Fruit fly (Drosophila melanogaster) whole organism: Measurements from ENCODE around the gene CG12448.
A peak's percentile ranks its signal among the peaks of the same experiment; 100 is the strongest.

Experiments used
- CG8478 ChIP-seq: fragments of >200 bp; optimal IDR thresholded peaks from 2 replicates; lab custom pipeline; 2018; ENCODE audit warnings: inconsistent platforms
- Dll ChIP-seq: fragments of >200 bp; optimal IDR thresholded peaks from 2 replicates; lab custom pipeline; 2017
- EcR ChIP-seq, 2 experiments: fragments of >200 bp; optimal IDR thresholded peaks; 2 replicates each; lab custom pipeline; 2017; ENCODE audit warnings: missing biosample characterization in 2 of 2, missing genetic modification characterization in 2 of 2, missing genetic modification reagents in 2 of 2
- pan ChIP-seq: fragments of >200 bp; optimal IDR thresholded peaks from 2 replicates; lab custom pipeline; 2017
- psq ChIP-seq: fragments of >200 bp; optimal IDR thresholded peaks from 2 replicates; lab custom pipeline; 2017
- usp ChIP-seq: fragments of >200 bp; optimal IDR thresholded peaks from 2 replicates; lab custom pipeline; 2017; ENCODE audit warnings: missing biosample characterization, missing genetic modification characterization, mixed read lengths

Gene CG12448

dm6 chr2L:15941141-15941540 is at the start of gene CG12448:
Gene CG12448, plus strand, starts transcription at chr2L:15941441.
- TF ChIP-seq pan (no peak), Dll (no peak), CG8478 (lab: Kevin White, UChicago) (no peak), psq (lab: Kevin White, UChicago) (no peak), EcR (GFP tag; optimal IDR thresholded peaks at IDR 0.05; lab: Kevin White, UChicago) (no peak), usp (no peak)

- TF ChIP-seq usp (no peak), pan (no peak), CG8478 (lab: Kevin White, UChicago) (no peak)
Observed at dm6 chr2L:15893711-15894110, 47.5 kb upstream of the CG12448 start, which contains the start of gene Tep1. Gene Tep1, minus strand, starts transcription at chr2L:15893811.

dm6 chr2L:15895154-15895553 is 46.1 kb upstream of the CG12448 start, which contains the start of gene CG31735:
Gene CG31735, plus strand, starts transcription at chr2L:15895454.
- TF ChIP-seq EcR (GFP tag; optimal IDR thresholded peaks at IDR 0.05; lab: Kevin White, UChicago) (no peak), usp (no peak), psq (lab: Kevin White, UChicago) (no peak), Dll (no peak), CG8478 (lab: Kevin White, UChicago) (no peak), pan (no peak)

DNA sequence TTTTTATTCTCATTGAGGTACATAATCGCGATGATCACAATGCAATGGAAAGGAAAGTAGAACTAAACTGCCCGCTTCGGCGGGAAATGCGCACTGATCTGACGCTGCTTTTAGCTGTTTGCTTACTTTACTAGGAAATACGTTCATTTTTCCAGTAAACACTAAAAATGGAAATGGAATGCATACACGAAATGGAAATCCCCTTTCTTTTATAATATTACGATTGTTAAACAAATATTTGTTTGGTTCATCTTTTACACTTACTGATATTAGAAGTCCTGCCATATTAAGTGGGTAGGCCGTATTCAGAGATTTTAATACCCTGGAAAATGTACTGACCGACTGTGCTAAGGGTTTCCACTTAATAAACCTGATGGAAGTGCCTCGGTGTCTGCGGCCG is 40.8 kb upstream of the CG12448 start, which contains the start of gene CG31823:
TSS of gene CG31823 (minus strand) at position 101 of the 400 bp plus-strand sequence.
- no peak for TF ChIP-seq EcR (GFP tag; optimal IDR thresholded peaks at IDR 0.05; lab: Kevin White, UChicago)
- no peak for TF ChIP-seq usp
- no peak for TF ChIP-seq Dll
- no peak for TF ChIP-seq pan
- no peak for TF ChIP-seq psq (lab: Kevin White, UChicago)
- TF ChIP-seq CG8478 (lab: Kevin White, UChicago), result no peak

DNA sequence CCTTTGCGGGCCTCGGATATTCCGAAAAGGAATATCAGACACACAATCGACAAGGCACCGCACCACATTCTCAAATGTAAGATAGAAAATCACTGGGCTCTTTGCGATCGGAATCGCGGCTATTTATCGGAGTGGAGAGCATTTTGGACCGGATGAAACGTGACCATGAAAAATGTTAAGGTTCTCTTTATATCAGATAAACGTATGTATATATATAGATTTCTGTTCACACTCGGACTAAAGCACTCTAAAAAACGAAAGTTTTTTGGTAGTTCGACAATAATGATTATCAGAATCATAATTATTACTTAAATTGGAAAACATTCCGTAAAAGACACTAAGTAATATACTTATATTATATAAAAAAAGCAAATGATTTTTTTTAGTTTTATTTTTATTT is 38.9 kb upstream of the CG12448 start, which contains the start of gene CG31821:
TSS of gene CG31821 (minus strand) at position 101 of the 400 bp plus-strand sequence.
- TF ChIP-seq pan (no peak), Dll (no peak), psq (lab: Kevin White, UChicago) (no peak), CG8478 (lab: Kevin White, UChicago) (no peak), usp (no peak), EcR (GFP tag; optimal IDR thresholded peaks at IDR 0.05; lab: Kevin White, UChicago) (no peak)

DNA sequence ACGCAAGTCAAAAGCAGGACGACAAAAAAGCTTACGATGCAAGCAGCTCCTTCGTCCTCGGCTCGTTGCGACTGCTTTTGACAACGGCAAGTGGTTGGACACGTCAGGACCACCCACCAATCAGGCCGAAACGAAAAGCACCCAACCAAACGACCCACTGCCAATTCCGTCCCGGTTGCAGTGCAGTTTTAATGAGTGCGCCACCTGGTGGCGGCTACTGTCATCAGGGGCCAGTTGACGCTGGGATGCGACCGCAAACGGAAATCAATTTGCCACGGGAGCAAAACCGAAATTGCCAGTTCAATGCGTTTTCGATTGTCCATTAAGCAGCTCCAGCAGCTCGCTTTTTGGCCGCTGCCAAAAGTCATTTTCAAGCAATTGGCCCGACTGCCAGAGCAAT is 37.5 kb upstream of the CG12448 start:
- TF ChIP-seq pan (no peak), psq (lab: Kevin White, UChicago) (no peak), usp (no peak), EcR (GFP tag; optimal IDR thresholded peaks at IDR 0.05; lab: Kevin White, UChicago) (no peak), Dll (no peak), CG8478 (lab: Kevin White, UChicago) (no peak)

dm6 chr2L:15907358-15907757 is 33.9 kb upstream of the CG12448 start:
- TF ChIP-seq psq (lab: Kevin White, UChicago) (no peak), Dll (no peak), usp (no peak), CG8478 (lab: Kevin White, UChicago) (no peak), EcR (GFP tag; optimal IDR thresholded peaks at IDR 0.05; lab: Kevin White, UChicago) (no peak), pan (no peak)

- TF ChIP-seq CG8478 (lab: Kevin White, UChicago) (no peak), pan (no peak), Dll (no peak), psq (lab: Kevin White, UChicago) (no peak)
Observed at dm6 chr2L:15908086-15908485, 33.2 kb upstream of the CG12448 start.

DNA sequence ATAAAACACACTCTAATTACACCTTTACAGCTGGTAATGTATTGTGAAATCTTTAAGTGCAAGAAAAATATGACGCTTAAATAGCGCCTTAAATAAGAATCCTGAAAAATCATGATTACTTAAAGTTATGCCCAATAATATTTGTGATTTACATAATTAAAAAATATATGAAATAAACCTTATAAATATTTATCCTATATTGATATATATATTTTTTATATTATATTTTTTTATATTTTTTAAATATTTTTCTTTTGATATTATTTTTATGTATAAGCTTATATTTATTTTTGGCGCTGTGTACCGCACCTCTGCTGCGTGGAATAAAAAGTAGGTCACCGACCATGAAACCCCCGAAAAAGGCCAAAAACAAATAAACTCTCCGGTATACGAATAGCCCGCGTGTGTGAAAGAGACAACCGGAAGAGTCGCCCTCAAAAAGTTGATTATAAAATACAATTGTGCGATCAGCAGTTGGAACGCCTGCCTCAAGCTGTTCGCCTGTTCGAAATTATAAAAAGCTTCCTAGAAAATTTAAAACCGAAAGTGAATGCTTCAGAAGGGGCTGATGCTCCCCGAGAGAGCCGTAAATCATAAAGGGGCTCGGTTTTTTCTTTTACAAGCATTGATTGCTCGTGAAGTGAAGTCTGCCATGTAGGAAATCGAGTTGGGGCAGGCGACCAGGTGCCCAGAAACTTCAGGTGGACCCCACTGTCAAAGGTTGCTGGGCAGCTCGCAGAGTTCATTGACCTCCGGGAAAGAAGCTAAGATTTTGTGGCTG is 32.6 kb upstream of the CG12448 start:
- TF ChIP-seq psq (lab: Kevin White, UChicago), result no peak
- TF ChIP-seq pan, result no peak
- peak; percentile 78 to 91 for TF ChIP-seq EcR (GFP tag; optimal IDR thresholded peaks at IDR 0.05; lab: Kevin White, UChicago)

DNA sequence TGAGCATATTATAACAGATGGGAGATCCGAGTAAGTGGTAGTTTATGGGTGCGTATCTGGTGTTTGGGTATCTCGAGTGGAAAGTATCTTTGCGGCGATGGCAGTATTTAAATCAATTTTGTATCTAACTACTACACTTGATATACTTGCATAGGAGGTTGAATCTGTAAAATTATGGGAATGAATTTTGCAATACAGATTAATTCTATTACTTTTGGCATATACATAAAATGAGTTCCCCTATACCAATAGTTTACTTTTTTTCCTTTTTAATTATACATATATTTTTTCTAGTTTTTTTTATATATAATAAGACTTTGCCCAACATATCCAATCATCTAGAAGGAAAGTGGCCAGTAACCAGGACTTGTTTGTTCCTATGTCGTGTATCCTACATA is 32.0 kb upstream of the CG12448 start:
- no peak for TF ChIP-seq pan
- no peak for TF ChIP-seq Dll
- no peak for TF ChIP-seq CG8478 (lab: Kevin White, UChicago)
- TF ChIP-seq EcR (GFP tag; optimal IDR thresholded peaks at IDR 0.05; lab: Kevin White, UChicago), result no peak
- no peak for TF ChIP-seq usp
- TF ChIP-seq psq (lab: Kevin White, UChicago), result no peak

DNA sequence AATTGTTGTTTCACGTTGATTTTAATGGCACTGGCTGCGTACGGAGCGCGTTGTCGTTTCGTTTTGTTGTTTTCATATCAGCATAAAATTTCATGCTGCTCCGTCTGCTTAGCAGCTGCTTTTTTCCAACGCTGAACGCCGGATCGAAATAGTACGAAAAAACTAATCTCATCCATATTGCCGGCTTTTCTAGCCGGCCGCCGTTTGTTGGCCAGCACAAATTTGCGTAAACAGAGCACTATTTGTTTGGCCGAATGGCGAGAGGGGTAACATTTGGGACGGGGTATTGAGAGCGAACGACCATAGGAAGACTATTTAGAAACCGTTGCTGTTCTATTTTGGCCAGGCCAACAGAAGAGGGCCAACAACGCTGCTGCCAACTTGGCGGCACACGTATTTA is 31.4 kb upstream of the CG12448 start:
- TF ChIP-seq EcR (GFP tag; optimal IDR thresholded peaks at IDR 0.05; lab: Kevin White, UChicago) (no peak), Dll (no peak), pan (no peak), usp (no peak), CG8478 (lab: Kevin White, UChicago) (no peak), psq (lab: Kevin White, UChicago) (no peak)

DNA sequence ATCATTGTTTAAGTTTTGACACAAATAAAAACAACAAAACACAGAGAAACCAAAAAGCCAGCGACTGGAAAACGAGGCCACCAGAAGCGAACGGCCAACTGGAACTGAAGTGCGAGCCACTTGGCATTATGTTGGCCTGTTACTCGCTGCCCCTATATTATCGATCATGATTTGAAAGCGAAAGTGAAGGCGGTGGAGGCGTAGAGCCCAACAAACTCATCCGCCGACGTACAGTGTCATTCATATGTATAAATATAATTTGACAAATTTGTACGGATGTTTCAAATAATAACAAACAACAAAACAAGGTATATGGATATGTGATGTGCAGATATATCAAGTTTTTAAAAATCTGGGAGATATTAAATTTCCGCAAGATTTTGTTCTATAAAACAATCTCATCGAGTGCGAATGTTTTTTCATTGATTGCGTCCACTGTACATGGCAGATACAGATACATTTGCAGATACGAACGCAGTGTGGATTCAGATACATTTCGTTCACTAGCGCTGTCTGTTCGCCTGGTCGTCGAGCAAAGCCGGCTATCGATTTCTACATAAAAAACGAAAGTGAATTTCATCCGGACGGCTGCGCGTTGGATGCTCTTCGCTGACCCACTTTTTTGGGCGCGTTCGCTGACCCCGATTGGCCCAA is 30.2 kb upstream of the CG12448 start:
- TF ChIP-seq EcR (GFP tag; optimal IDR thresholded peaks at IDR 0.05; lab: Kevin White, UChicago) (no peak), pan (no peak), usp (no peak), CG8478 (lab: Kevin White, UChicago) (no peak), Dll (no peak), psq (lab: Kevin White, UChicago) (no peak)

dm6 chr2L:15911591-15912007 is 29.6 kb upstream of the CG12448 start:
- TF ChIP-seq pan (no peak), usp (no peak), EcR (GFP tag; optimal IDR thresholded peaks at IDR 0.05; lab: Kevin White, UChicago) (peak; percentile 96 to 100), psq (lab: Kevin White, UChicago) (no peak), Dll (peak; percentile 46), CG8478 (lab: Kevin White, UChicago) (no peak)
